Worm (Caenorhabditis elegans): ENCODE data around the gene bcs-1.
A peak's percentile ranks its signal among the peaks of the same experiment; 100 is the strongest.

bcs-1 gene

DNA sequence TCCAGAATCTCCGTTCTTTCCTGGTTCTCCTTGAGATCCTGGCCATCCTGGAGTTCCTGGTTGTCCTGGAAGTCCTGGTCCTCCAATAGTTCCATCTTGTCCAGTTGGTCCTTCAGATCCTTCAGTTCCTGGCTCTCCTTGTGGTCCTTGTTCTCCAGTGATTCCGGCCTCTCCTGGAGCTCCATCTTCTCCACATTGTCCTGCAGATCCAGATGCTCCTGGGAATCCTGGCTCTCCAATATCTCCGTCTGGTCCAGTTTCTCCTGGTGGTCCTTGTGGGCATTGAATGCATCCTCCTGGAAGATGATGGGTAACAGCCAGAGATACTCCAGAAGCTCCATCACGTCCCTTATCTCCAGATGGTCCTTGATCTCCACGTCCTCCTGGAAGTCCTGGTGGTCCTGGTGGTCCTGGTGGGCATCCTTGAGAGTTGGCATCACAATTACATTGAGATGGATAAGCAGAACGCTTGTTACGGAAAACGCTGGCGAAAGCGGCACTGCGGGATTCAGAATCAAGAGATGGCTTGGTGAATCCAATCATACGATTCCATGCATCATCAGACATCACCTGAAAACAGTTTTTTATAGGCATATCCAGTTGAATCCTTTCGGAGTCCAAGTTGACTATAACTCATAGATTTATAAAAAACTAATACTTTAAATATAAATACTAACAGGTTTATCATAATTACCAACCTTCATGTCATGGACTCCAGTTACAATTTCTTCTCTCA lies 2.5 kb upstream of the bcs-1 start:
- TF ChIP-seq C06A6.2 (GFP tag; conservative IDR thresholded peaks at IDR 0.05), result no peak
- TF ChIP-seq dox-1 (GFP tag; IDR thresholded peaks at IDR 0.05), result 0 out of 2 replicates have a peak, but pooled peaks have one; percentile 43
- TF ChIP-seq F23B12.7 (tag; optimal IDR thresholded peaks at IDR 0.05; ENCODE audit: insufficient read depth), result no peak
- no peak for TF ChIP-seq F52B5.7 (tag; optimal IDR thresholded peaks at IDR 0.05)
- no peak for TF ChIP-seq atf-7 (tag; optimal IDR thresholded peaks at IDR 0.05)
- TF ChIP-seq attf-5 (GFP tag; optimal IDR thresholded peaks at IDR 0.05), result no peak
- TF ChIP-seq zfh-2 (GFP tag; conservative IDR thresholded peaks at IDR 0.05), result peak; percentile 56
- no peak for TF ChIP-seq C17E4.6 (GFP tag; IDR thresholded peaks at IDR 0.05)
- 0 out of 2 replicates have a peak, but pooled peaks have one; percentile 13 for TF ChIP-seq attf-3 (GFP tag; conservative IDR thresholded peaks at IDR 0.05)
- no peak for TF ChIP-seq B0261.1 (tag; optimal IDR thresholded peaks at IDR 0.05)
- TF ChIP-seq ceh-79 (tag; optimal IDR thresholded peaks at IDR 0.05), result peak; percentile 36
- 0 out of 2 replicates have a peak, but pooled peaks have one; percentile 41 for TF ChIP-seq madf-3 (GFP tag; IDR thresholded peaks at IDR 0.05)
- no peak for TF ChIP-seq F55B11.4 (tag; optimal IDR thresholded peaks at IDR 0.05; ENCODE audit: borderline replicate concordance, insufficient read depth)
- no peak for TF ChIP-seq lir-1 (GFP tag; conservative IDR thresholded peaks at IDR 0.05)
- no peak for TF ChIP-seq bed-1 (GFP tag; IDR thresholded peaks at IDR 0.05)
- TF ChIP-seq Y56A3A.18 (GFP tag; IDR thresholded peaks at IDR 0.05), result no peak

DNA sequence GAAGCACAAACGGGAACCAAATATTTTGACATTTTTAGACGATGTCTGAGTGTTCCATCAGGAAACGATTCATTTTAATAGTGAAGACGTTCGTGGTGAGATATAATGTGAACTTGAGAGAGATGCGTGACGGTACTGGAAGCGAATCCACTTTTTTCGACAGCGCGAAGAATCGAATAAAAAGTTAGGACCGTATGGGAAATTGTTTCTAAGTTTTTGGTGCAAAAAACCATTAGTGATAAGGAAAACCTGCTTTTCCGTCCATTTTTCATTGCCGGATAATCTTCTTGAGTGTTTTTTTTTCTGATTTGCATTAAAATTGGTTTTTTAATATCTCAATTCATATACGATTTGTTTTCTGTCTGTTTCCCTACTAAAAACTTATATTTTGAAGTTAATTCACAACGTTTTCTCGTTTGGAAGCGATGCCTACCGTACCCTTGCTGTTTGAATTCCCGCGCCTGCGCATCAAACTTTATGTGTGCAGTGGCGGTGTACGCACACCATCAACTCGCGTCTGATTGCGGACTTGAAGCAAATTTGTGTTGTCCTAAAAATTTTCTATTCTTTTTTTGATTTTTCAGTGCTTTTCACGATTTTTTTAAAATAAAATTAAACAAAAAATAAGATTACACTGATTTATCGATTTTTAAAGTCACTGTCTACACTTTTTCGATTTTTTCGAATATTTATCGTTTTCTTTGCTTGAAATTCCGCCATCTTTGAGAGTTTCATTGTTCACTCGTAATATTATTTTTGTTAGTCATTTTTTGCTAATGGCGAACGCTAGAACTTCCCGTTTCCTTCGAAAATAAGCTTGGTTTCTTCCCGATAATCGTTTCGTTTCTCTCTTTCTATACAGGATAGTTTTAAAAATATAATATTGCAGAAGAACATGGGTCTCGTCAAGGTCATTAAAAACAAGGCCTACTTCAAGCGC lies 1.6 kb upstream of the bcs-1 start, which contains the start of the genes col-38 and rpl-5:
Gene col-38, minus strand, starts transcription at position 51 of the 940 bp plus-strand sequence.
Gene rpl-5, plus strand, starts transcription at position 890 of the 940 bp plus-strand sequence.
- TF ChIP-seq ztf-18 (tag; optimal IDR thresholded peaks at IDR 0.05), result peak; percentile 43
- no peak for TF ChIP-seq mel-28 (tag; optimal IDR thresholded peaks at IDR 0.05; ENCODE audit: borderline replicate concordance)
- peak; percentile 43 for TF ChIP-seq xnd-1 (tag; optimal IDR thresholded peaks at IDR 0.05)
- TF ChIP-seq Y95B8A.8 (GFP tag; IDR thresholded peaks at IDR 0.05), result 0 out of 2 replicates have a peak, but pooled peaks have one; percentile 64
- no peak for TF ChIP-seq lag-1 (GFP tag; IDR thresholded peaks at IDR 0.05)
- no peak for TF ChIP-seq let-526 (GFP tag; IDR thresholded peaks at IDR 0.05)
- peak; percentile 87 for TF ChIP-seq dpl-1 (GFP tag; optimal IDR thresholded peaks at IDR 0.05)
- 0 out of 2 replicates have a peak, but pooled peaks have one; percentile 36 for TF ChIP-seq ztf-28 (GFP tag; IDR thresholded peaks at IDR 0.05)
- TF ChIP-seq Y56A3A.18 (GFP tag; IDR thresholded peaks at IDR 0.05), result no peak
- TF ChIP-seq nfya-2 (GFP tag; IDR thresholded peaks at IDR 0.05), result no peak
- peak; percentile 79 for TF ChIP-seq snpc-3.4 (tag; optimal IDR thresholded peaks at IDR 0.05)
- no peak for TF ChIP-seq hrde-1 (tag; optimal IDR thresholded peaks at IDR 0.05; ENCODE audit: borderline replicate concordance)
- peak; percentile 86 for TF ChIP-seq lsl-1 (GFP tag; optimal IDR thresholded peaks at IDR 0.05)
- peak; percentile 57 for TF ChIP-seq pha-4 (tag; optimal IDR thresholded peaks at IDR 0.05)
- no peak for TF ChIP-seq nhr-120 (GFP tag; IDR thresholded peaks at IDR 0.05)
- no peak for TF ChIP-seq hmg-20 (GFP tag; IDR thresholded peaks at IDR 0.05)
- TF ChIP-seq dox-1 (GFP tag; IDR thresholded peaks at IDR 0.05), result peak; percentile 83
- no peak for TF ChIP-seq atf-7 (tag; optimal IDR thresholded peaks at IDR 0.05)
- TF ChIP-seq pbrm-1 (GFP tag; IDR thresholded peaks at IDR 0.05), result peak; percentile 83
- TF ChIP-seq madf-3 (GFP tag; IDR thresholded peaks at IDR 0.05), result peak; percentile 39; the same call in 1 of the 2 replicates
- TF ChIP-seq aptf-2 (GFP tag; conservative IDR thresholded peaks at IDR 0.05), result no peak
- TF ChIP-seq K12H6.12 (tag; optimal IDR thresholded peaks at IDR 0.05), result peak; percentile 64
- TF ChIP-seq him-1 (tag; optimal IDR thresholded peaks at IDR 0.05), result peak; percentile 25
- no peak for TF ChIP-seq tbx-9 (tag; optimal IDR thresholded peaks at IDR 0.05; ENCODE audit: borderline replicate concordance)
- TF ChIP-seq ZK185.1 (tag; optimal IDR thresholded peaks at IDR 0.05; ENCODE audit: poor library complexity, severe bottlenecking), result peak; percentile 58
- TF ChIP-seq C17E4.6 (GFP tag; IDR thresholded peaks at IDR 0.05), result no peak
- TF ChIP-seq ama-1 (optimal IDR thresholded peaks at IDR 0.05), result no peak
- peak in 1 of 2 experiments; percentile 26 for TF ChIP-seq ama-1 (GFP tag; optimal IDR thresholded peaks at IDR 0.05)
- TF ChIP-seq hlh-12 (tag; optimal IDR thresholded peaks at IDR 0.05), result no peak
- no peak for TF ChIP-seq ztf-3 (GFP tag; optimal IDR thresholded peaks at IDR 0.05)
- no peak for TF ChIP-seq somi-1 (GFP tag; optimal IDR thresholded peaks at IDR 0.05)
- TF ChIP-seq F49E8.2 (tag; optimal IDR thresholded peaks at IDR 0.05; ENCODE audit: insufficient read depth), result peak; percentile 68

Data from whole organism, young adult.